Worm (Caenorhabditis elegans): ENCODE results near the gene K01A2.6.

The K01A2.6 gene

DNA sequence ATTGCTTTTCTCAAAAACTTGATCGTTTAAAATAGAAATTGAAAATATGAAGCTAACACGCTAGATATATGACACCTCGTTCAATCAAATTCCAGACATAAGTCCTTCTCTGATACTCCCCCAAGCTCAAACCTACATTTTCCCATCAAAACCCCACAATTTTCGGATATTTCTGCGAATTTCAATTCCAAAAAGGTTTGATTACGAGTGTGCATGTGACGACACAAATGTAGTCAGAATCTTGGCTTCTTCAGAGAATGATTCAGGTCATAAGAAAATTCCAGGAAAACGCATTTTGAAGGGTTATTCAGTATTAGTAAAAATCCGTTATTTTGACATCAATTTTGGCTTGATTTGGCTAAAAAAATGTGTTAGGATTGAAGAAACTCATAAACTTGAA, 35.0 kb downstream of the K01A2.6 start:
- TF ChIP-seq cog-1 (tag; optimal IDR thresholded peaks at IDR 0.05) (no peak), med-1 (GFP tag; optimal IDR thresholded peaks at IDR 0.05; ENCODE audit: insufficient read depth) (no peak), ztf-29 (GFP tag; IDR thresholded peaks at IDR 0.05) (no peak), ref-1 (GFP tag; conservative IDR thresholded peaks at IDR 0.05) (no peak), tab-1 (GFP tag; IDR thresholded peaks at IDR 0.05) (no peak), T22C8.4 (GFP tag; IDR thresholded peaks at IDR 0.05) (no peak), klf-2 (GFP tag; conservative IDR thresholded peaks at IDR 0.05) (no peak), flt-1 (GFP tag; IDR thresholded peaks at IDR 0.05) (no peak), ztf-23 (GFP tag; IDR thresholded peaks at IDR 0.05) (no peak)

DNA sequence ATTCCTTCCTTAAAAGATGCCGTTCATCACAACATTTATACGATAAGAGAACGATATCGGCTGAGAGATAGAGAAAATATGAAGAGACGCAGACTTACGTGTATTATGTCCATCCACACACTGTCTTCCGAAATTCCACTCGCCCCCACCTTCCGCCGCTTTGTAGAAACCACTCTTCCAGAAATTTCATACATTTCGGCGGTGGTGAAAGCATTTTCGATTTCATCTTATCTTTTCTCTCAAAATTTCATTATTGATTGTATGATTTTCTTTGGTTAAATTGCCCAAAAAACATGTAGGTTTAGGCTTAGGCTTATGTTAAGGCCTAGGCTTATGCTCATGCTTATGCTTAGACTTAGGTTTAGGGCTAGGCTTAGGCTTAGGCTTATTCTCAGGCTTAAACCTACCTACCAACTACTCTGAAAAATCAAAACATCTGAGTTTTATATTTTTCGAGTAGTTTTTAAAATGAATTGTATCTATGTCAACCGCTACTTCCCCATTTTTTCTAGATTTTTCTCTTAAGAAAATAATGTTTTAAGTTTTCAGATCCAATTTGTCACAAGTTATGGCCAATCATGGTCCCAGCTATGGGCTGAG, 37.5 kb downstream of the K01A2.6 start, which contains the start of gene cpn-2:
cpn-2 (plus strand) TSS at position 550 of the 600 bp plus-strand sequence.
- no peak for TF ChIP-seq tab-1 (GFP tag; IDR thresholded peaks at IDR 0.05)
- no peak for TF ChIP-seq ref-1 (GFP tag; conservative IDR thresholded peaks at IDR 0.05)
- TF ChIP-seq flt-1 (GFP tag; IDR thresholded peaks at IDR 0.05), result no peak
- no peak for TF ChIP-seq ztf-29 (GFP tag; IDR thresholded peaks at IDR 0.05)
- no peak for TF ChIP-seq med-1 (GFP tag; optimal IDR thresholded peaks at IDR 0.05; ENCODE audit: insufficient read depth)
- no peak for TF ChIP-seq cog-1 (tag; optimal IDR thresholded peaks at IDR 0.05)
- no peak for TF ChIP-seq ztf-23 (GFP tag; IDR thresholded peaks at IDR 0.05)
- TF ChIP-seq T22C8.4 (GFP tag; IDR thresholded peaks at IDR 0.05), result no peak
- TF ChIP-seq klf-2 (GFP tag; conservative IDR thresholded peaks at IDR 0.05), result no peak

DNA sequence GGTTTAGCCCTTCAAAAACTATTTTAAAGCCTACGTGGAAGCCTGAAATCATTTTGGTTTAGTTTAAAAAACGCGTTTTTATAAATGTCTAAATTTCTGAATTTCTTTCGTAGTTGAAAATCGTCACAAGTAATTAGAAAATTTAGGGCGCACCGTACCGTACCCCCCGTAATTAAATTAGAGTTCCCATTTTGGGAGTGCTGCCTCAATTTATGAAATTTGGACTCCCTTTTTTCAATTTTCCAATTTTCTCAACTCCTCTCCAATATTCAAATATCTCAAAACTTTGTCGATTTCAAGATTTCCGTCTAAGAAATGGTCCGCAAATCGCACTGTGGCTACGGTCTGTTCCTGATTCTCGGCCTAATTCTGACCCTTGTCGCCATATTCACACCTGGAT, 40.4 kb downstream of the K01A2.6 start, which contains the start of gene clc-31:
clc-31 (plus strand) TSS at position 301 of the 400 bp plus-strand sequence.
- no peak for TF ChIP-seq flt-1 (GFP tag; IDR thresholded peaks at IDR 0.05)
- TF ChIP-seq klf-2 (GFP tag; conservative IDR thresholded peaks at IDR 0.05), result no peak
- TF ChIP-seq tab-1 (GFP tag; IDR thresholded peaks at IDR 0.05), result no peak
- TF ChIP-seq ref-1 (GFP tag; conservative IDR thresholded peaks at IDR 0.05), result no peak
- no peak for TF ChIP-seq ztf-29 (GFP tag; IDR thresholded peaks at IDR 0.05)
- no peak for TF ChIP-seq cog-1 (tag; optimal IDR thresholded peaks at IDR 0.05)
- TF ChIP-seq T22C8.4 (GFP tag; IDR thresholded peaks at IDR 0.05), result no peak
- TF ChIP-seq ztf-23 (GFP tag; IDR thresholded peaks at IDR 0.05), result no peak
- TF ChIP-seq med-1 (GFP tag; optimal IDR thresholded peaks at IDR 0.05; ENCODE audit: insufficient read depth), result no peak

ce11 chrII:340714-341113, 40.9 kb downstream of the K01A2.6 start:
- TF ChIP-seq cog-1 (tag; optimal IDR thresholded peaks at IDR 0.05) (no peak), ref-1 (GFP tag; conservative IDR thresholded peaks at IDR 0.05) (no peak), ztf-29 (GFP tag; IDR thresholded peaks at IDR 0.05) (no peak), med-1 (GFP tag; optimal IDR thresholded peaks at IDR 0.05; ENCODE audit: insufficient read depth) (no peak), flt-1 (GFP tag; IDR thresholded peaks at IDR 0.05) (no peak), ztf-23 (GFP tag; IDR thresholded peaks at IDR 0.05) (no peak), klf-2 (GFP tag; conservative IDR thresholded peaks at IDR 0.05) (no peak), T22C8.4 (GFP tag; IDR thresholded peaks at IDR 0.05) (no peak), tab-1 (GFP tag; IDR thresholded peaks at IDR 0.05) (no peak)

- TF ChIP-seq med-1 (GFP tag; optimal IDR thresholded peaks at IDR 0.05; ENCODE audit: insufficient read depth) (no peak), ztf-23 (GFP tag; IDR thresholded peaks at IDR 0.05) (no peak), T22C8.4 (GFP tag; IDR thresholded peaks at IDR 0.05) (no peak), ztf-29 (GFP tag; IDR thresholded peaks at IDR 0.05) (no peak), flt-1 (GFP tag; IDR thresholded peaks at IDR 0.05) (no peak), cog-1 (tag; optimal IDR thresholded peaks at IDR 0.05) (no peak), klf-2 (GFP tag; conservative IDR thresholded peaks at IDR 0.05) (no peak), ref-1 (GFP tag; conservative IDR thresholded peaks at IDR 0.05) (no peak), tab-1 (GFP tag; IDR thresholded peaks at IDR 0.05) (no peak)
Measured at ce11 chrII:341282-341681, 41.5 kb downstream of the K01A2.6 start.

DNA sequence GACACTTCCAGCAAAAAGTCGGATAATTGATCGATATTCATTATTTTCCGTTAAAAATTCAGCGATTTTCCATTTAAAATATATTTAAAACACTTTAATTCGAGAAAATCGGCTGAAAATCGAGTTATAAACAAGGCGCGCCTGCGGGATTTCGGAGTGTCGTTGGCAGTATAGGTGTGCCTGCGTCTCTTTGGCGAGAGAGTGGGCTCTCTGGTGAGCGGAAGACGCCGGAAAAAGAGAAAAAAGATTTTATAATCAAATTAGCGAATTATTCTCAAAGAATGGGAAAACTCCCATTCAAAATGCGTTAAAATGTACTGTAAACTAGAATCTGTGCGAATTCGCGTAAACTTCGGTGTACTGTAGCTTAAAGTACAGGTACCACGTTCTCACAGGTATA, 48.0 kb downstream of the K01A2.6 start, which contains the start of gene D1069.3:
D1069.3 (minus strand) TSS at position 158 of the 400 bp plus-strand sequence.
- TF ChIP-seq med-1 (GFP tag; optimal IDR thresholded peaks at IDR 0.05; ENCODE audit: insufficient read depth) (no peak), T22C8.4 (GFP tag; IDR thresholded peaks at IDR 0.05) (0 out of 2 replicates have a peak, but pooled peaks have one; percentile 0)

DNA sequence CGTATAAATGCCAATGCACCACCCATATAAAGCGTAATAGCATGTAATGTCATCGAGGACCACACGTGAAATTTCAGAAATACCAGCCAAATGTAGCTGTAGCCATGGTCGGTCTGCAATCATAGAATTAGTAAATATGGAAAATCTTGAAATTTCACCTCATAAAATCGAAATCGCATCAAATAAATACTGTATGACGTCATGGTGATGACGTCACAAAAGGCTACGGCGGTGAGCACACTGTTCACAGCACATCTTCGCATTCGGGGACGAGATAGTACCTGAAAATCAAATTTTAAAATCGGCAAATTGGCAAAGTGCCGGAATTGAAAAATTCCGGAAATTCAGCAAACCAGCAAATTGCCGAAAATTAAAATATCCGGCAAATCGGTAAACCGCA, 50.0 kb downstream of the K01A2.6 start:
- TF ChIP-seq klf-2 (GFP tag; conservative IDR thresholded peaks at IDR 0.05), result no peak
- no peak for TF ChIP-seq T22C8.4 (GFP tag; IDR thresholded peaks at IDR 0.05)
- no peak for TF ChIP-seq ztf-23 (GFP tag; IDR thresholded peaks at IDR 0.05)
- no peak for TF ChIP-seq ref-1 (GFP tag; conservative IDR thresholded peaks at IDR 0.05)
- no peak for TF ChIP-seq med-1 (GFP tag; optimal IDR thresholded peaks at IDR 0.05; ENCODE audit: insufficient read depth)
- TF ChIP-seq flt-1 (GFP tag; IDR thresholded peaks at IDR 0.05), result no peak
- no peak for TF ChIP-seq cog-1 (tag; optimal IDR thresholded peaks at IDR 0.05)
- no peak for TF ChIP-seq ztf-29 (GFP tag; IDR thresholded peaks at IDR 0.05)
- no peak for TF ChIP-seq tab-1 (GFP tag; IDR thresholded peaks at IDR 0.05)

Measured in whole organism, midembryonic.